Worm (Caenorhabditis elegans) whole organism, young adult: Measurements from ENCODE around the gene his-62.

ENCODE experiments used
- C06A6.2 ChIP-seq: fragments of 200-800 bp; sonication (Bioruptor generic); conservative IDR thresholded peaks from 2 replicates; pipeline ENCODE4 v1.3.6; 2022; ENCODE audit warnings: missing genetic modification characterization, missing compliant biosample characterization
- F22D6.2 ChIP-seq: sonication (generic microtip); optimal IDR thresholded peaks from 2 replicates; lab custom pipeline; 2016; ENCODE audit warnings: mild to moderate bottlenecking, missing genetic modification characterization, missing compliant biosample characterization
- F23B12.7 ChIP-seq: sonication (generic microtip); optimal IDR thresholded peaks from 2 replicates; lab custom pipeline; 2017; ENCODE audit warnings: missing genetic modification characterization, mild to moderate bottlenecking, missing compliant biosample characterization, antibody characterized with exemption, moderate library complexity; ENCODE audit not compliant: insufficient read depth
- F37B4.10 ChIP-seq: fragments of 200-800 bp; sonication (Bioruptor generic); IDR thresholded peaks from 2 replicates; pipeline ENCODE4 v1.3.6; 2022; ENCODE audit warnings: missing genetic modification characterization, missing compliant biosample characterization
- F49E8.2 ChIP-seq: sonication (generic microtip); optimal IDR thresholded peaks from 3 replicates; lab custom pipeline; 2017; ENCODE audit warnings: missing genetic modification characterization, mild to moderate bottlenecking, missing compliant biosample characterization, antibody characterized with exemption, moderate library complexity; ENCODE audit not compliant: insufficient read depth
- F52B5.7 ChIP-seq: sonication (generic microtip); optimal IDR thresholded peaks from 2 replicates; lab custom pipeline; 2016; ENCODE audit warnings: mild to moderate bottlenecking, missing genetic modification characterization, missing compliant biosample characterization
- F57C9.4 ChIP-seq: sonication (generic microtip); optimal IDR thresholded peaks from 2 replicates; lab custom pipeline; 2017; ENCODE audit warnings: mild to moderate bottlenecking, missing genetic modification characterization, missing compliant biosample characterization
- K12H6.12 ChIP-seq: fragments of 200-800 bp; sonication (Bioruptor generic); optimal IDR thresholded peaks from 2 replicates; lab custom pipeline; 2018; ENCODE audit warnings: mild to moderate bottlenecking, missing genetic modification characterization, missing compliant biosample characterization
- T26A5.8 ChIP-seq: sonication (generic microtip); optimal IDR thresholded peaks from 2 replicates; lab custom pipeline; 2016; ENCODE audit warnings: missing genetic modification characterization, missing compliant biosample characterization
- Y53F4B.3 ChIP-seq: fragments of 200-800 bp; sonication (Bioruptor generic); IDR thresholded peaks from 2 replicates; pipeline ENCODE4 v1.3.6; 2022; ENCODE audit warnings: missing genetic modification reagents, missing genetic modification characterization, missing compliant biosample characterization
- Y56A3A.18 ChIP-seq: fragments of 200-800 bp; sonication (Bioruptor generic); IDR thresholded peaks from 2 replicates; pipeline ENCODE4 v1.3.6; 2022; ENCODE audit warnings: missing genetic modification reagents, missing genetic modification characterization, missing compliant biosample characterization
- Y79H2A.3 ChIP-seq: fragments of 200-800 bp; sonication (Bioruptor generic); conservative IDR thresholded peaks from 2 replicates; pipeline ENCODE4 v1.3.6; 2022; ENCODE audit warnings: missing genetic modification reagents, missing genetic modification characterization, missing compliant biosample characterization
- Y95B8A.8 ChIP-seq: fragments of 200-800 bp; sonication (Bioruptor generic); IDR thresholded peaks from 2 replicates; pipeline ENCODE4 v1.3.6; 2022; ENCODE audit warnings: missing genetic modification reagents, missing genetic modification characterization, missing compliant biosample characterization
- ZK185.1 ChIP-seq: sonication (generic microtip); optimal IDR thresholded peaks from 2 replicates; lab custom pipeline; 2016; ENCODE audit warnings: mild to moderate bottlenecking, missing genetic modification characterization, missing compliant biosample characterization; ENCODE audit not compliant: poor library complexity, severe bottlenecking
- akir-1 ChIP-seq: fragments of 200-800 bp; sonication (Bioruptor generic); optimal IDR thresholded peaks from 2 replicates; lab custom pipeline; 2018; ENCODE audit warnings: mild to moderate bottlenecking, missing genetic modification characterization, moderate library complexity, missing compliant biosample characterization
- ama-1 ChIP-seq, 3 experiments: fragments of 150-350 bp in 1 of 3; sonication (generic microtip) in 2 of 3; optimal IDR thresholded peaks; 2 replicates each; lab custom pipeline; 2014 to 2018; ENCODE audit warnings: missing biosample characterization in 2 of 3, missing genetic modification characterization in 2 of 3, missing genetic modification reagents in 2 of 3
- attf-5 ChIP-seq: fragments of 200-800 bp; sonication (Bioruptor generic); optimal IDR thresholded peaks from 2 replicates; lab custom pipeline; 2018; ENCODE audit warnings: mild to moderate bottlenecking, missing genetic modification characterization, missing compliant biosample characterization
- bed-2 ChIP-seq: fragments of 200-800 bp; sonication (Bioruptor generic); IDR thresholded peaks from 2 replicates; pipeline ENCODE4 v1.3.6; 2022; ENCODE audit warnings: missing genetic modification reagents, missing genetic modification characterization, missing compliant biosample characterization
- ccch-3 ChIP-seq: fragments of 200-800 bp; sonication (Bioruptor generic); optimal IDR thresholded peaks from 2 replicates; lab custom pipeline; 2018; ENCODE audit warnings: mild to moderate bottlenecking, missing genetic modification characterization, missing compliant biosample characterization
- ceh-27 ChIP-seq: fragments of 200-800 bp; sonication (Bioruptor generic); optimal IDR thresholded peaks from 2 replicates; lab custom pipeline; 2018; ENCODE audit warnings: mild to moderate bottlenecking, missing genetic modification characterization, moderate library complexity, missing compliant biosample characterization
- ceh-40 ChIP-seq: fragments of 200-800 bp; sonication (Bioruptor generic); IDR thresholded peaks from 2 replicates; pipeline ENCODE4 v1.3.6; 2022; ENCODE audit warnings: missing genetic modification characterization, missing compliant biosample characterization
- chd-7 ChIP-seq: sonication (generic microtip); optimal IDR thresholded peaks from 2 replicates; lab custom pipeline; 2016; ENCODE audit warnings: mild to moderate bottlenecking, missing genetic modification characterization, moderate library complexity, missing compliant biosample characterization
- egrh-3 ChIP-seq: fragments of 200-800 bp; sonication (Bioruptor generic); IDR thresholded peaks from 2 replicates; pipeline ENCODE4 v1.3.6; 2022; ENCODE audit warnings: missing genetic modification reagents, missing genetic modification characterization, missing compliant biosample characterization
- ets-4 ChIP-seq: fragments of 200-800 bp; sonication (Bioruptor generic); optimal IDR thresholded peaks from 2 replicates; lab custom pipeline; 2018; ENCODE audit warnings: mild to moderate bottlenecking, missing genetic modification characterization, missing compliant biosample characterization
- him-1 ChIP-seq: sonication (generic microtip); optimal IDR thresholded peaks from 2 replicates; lab custom pipeline; 2016; ENCODE audit warnings: missing genotype, missing genetic modification reagents, missing genetic modification characterization, missing compliant biosample characterization
- hrde-1 ChIP-seq: sonication (generic microtip); optimal IDR thresholded peaks from 2 replicates; lab custom pipeline; 2016; ENCODE audit warnings: missing genetic modification characterization, mild to moderate bottlenecking, missing compliant biosample characterization, moderate library complexity, missing genotype, missing genetic modification reagents, borderline replicate concordance
- hsf-1 ChIP-seq: fragments of 200-800 bp; sonication (Bioruptor generic); IDR thresholded peaks from 2 replicates; pipeline ENCODE4 v1.3.6; 2022; ENCODE audit warnings: missing genetic modification reagents, missing genetic modification characterization, missing compliant biosample characterization
- lag-1 ChIP-seq: fragments of 200-800 bp; sonication (Bioruptor generic); IDR thresholded peaks from 2 replicates; pipeline ENCODE4 v1.3.6; 2022; ENCODE audit warnings: missing genetic modification reagents, missing genetic modification characterization, missing compliant biosample characterization
- let-526 ChIP-seq: fragments of 200-800 bp; sonication (Bioruptor generic); IDR thresholded peaks from 2 replicates; pipeline ENCODE4 v1.3.6; 2022; ENCODE audit warnings: missing genetic modification reagents, missing genetic modification characterization, missing compliant biosample characterization
- let-607 ChIP-seq, 2 experiments: fragments of 200-800 bp in 1 of 2; sonication (Bioruptor generic) in 1 of 2; sonication (generic microtip) in 1 of 2; optimal IDR thresholded peaks; 2 replicates each; lab custom pipeline; 2016 to 2018; ENCODE audit warnings: mild to moderate bottlenecking in 2 of 2, missing compliant biosample characterization in 2 of 2, missing genetic modification characterization in 2 of 2, moderate library complexity in 2 of 2, missing genotype in 1 of 2
- lin-26 ChIP-seq: fragments of 200-800 bp; sonication (Bioruptor generic); IDR thresholded peaks from 2 replicates; pipeline ENCODE4 v1.3.6; 2022; ENCODE audit warnings: missing genetic modification reagents, missing genetic modification characterization, missing compliant biosample characterization
- madf-10 ChIP-seq: sonication (generic microtip); optimal IDR thresholded peaks from 2 replicates; lab custom pipeline; 2016; ENCODE audit warnings: mild to moderate bottlenecking, missing genetic modification characterization, missing compliant biosample characterization
- nfyb-1 ChIP-seq: fragments of 200-800 bp; sonication (Bioruptor generic); IDR thresholded peaks from 2 replicates; pipeline ENCODE4 v1.3.6; 2022; ENCODE audit warnings: missing genetic modification reagents, missing genetic modification characterization, missing compliant biosample characterization
- nhr-179 ChIP-seq: sonication (generic microtip); optimal IDR thresholded peaks from 2 replicates; lab custom pipeline; 2016; ENCODE audit warnings: mild to moderate bottlenecking, missing genetic modification characterization, missing compliant biosample characterization
- nhr-80 ChIP-seq: sonication (generic microtip); optimal IDR thresholded peaks from 2 replicates; lab custom pipeline; 2016; ENCODE audit warnings: missing genetic modification characterization, missing compliant biosample characterization
- rec-8 ChIP-seq, 2 experiments: sonication (generic microtip); optimal IDR thresholded peaks; 2 replicates each; lab custom pipeline; 2016; ENCODE audit warnings: mild to moderate bottlenecking in 2 of 2, missing genetic modification characterization in 2 of 2, missing genetic modification reagents in 2 of 2, missing genotype in 2 of 2, missing biosample characterization in 1 of 2, missing compliant biosample characterization in 1 of 2, moderate library complexity in 1 of 2
- repo-1 ChIP-seq: sonication (generic microtip); optimal IDR thresholded peaks from 2 replicates; lab custom pipeline; 2017; ENCODE audit warnings: mild to moderate bottlenecking, missing genetic modification characterization, missing compliant biosample characterization
- sdz-38 ChIP-seq: sonication (generic microtip); optimal IDR thresholded peaks from 2 replicates; lab custom pipeline; 2016; ENCODE audit warnings: missing genotype, missing genetic modification characterization, missing compliant biosample characterization
- tbx-9 ChIP-seq: sonication (generic microtip); optimal IDR thresholded peaks from 2 replicates; lab custom pipeline; 2016; ENCODE audit warnings: borderline replicate concordance, missing genetic modification characterization, inconsistent platforms, missing compliant biosample characterization
- unc-130 ChIP-seq: sonication (generic microtip); optimal IDR thresholded peaks from 2 replicates; lab custom pipeline; 2016; ENCODE audit warnings: missing genetic modification reagents, missing genetic modification characterization, missing compliant biosample characterization
- xnd-1 ChIP-seq: sonication (generic microtip); optimal IDR thresholded peaks from 2 replicates; lab custom pipeline; 2016; ENCODE audit warnings: missing genotype, missing genetic modification reagents, missing genetic modification characterization, missing compliant biosample characterization
- zim-3 ChIP-seq: sonication (generic microtip); optimal IDR thresholded peaks from 2 replicates; lab custom pipeline; 2017; ENCODE audit warnings: mild to moderate bottlenecking, missing genetic modification characterization, moderate library complexity, missing compliant biosample characterization
- ztf-28 ChIP-seq: fragments of 200-800 bp; sonication (Bioruptor generic); IDR thresholded peaks from 2 replicates; pipeline ENCODE4 v1.3.6; 2022; ENCODE audit warnings: missing genetic modification reagents, missing genetic modification characterization, missing compliant biosample characterization

The his-62 gene

ce11 chrIV:7491464-7491863 lies 5.1 kb downstream of the his-62 start, which contains the start of gene F55G1.1:
F55G1.1 (plus strand) TSS chrIV:7491764.
- TF ChIP-seq Y95B8A.8 (GFP tag; lab: Robert Waterston, UW) (no peak), attf-5 (GFP tag; lab: Kevin White, UChicago) (no peak), ama-1 (optimal IDR thresholded peaks at IDR 0.05; lab: Kevin White, UChicago) (no peak), ama-1 (GFP tag; optimal IDR thresholded peaks at IDR 0.05; lab: Kevin White, UChicago) (no peak), nfyb-1 (GFP tag; lab: Robert Waterston, UW) (no peak), bed-2 (no peak), ZK185.1 (tag; lab: Kevin White, UChicago) (no peak), tbx-9 (tag; lab: Kevin White, UChicago) (no peak), madf-10 (tag; lab: Kevin White, UChicago) (no peak), Y79H2A.3 (GFP tag; lab: Robert Waterston, UW) (no peak), ztf-28 (GFP tag; lab: Robert Waterston, UW) (no peak), unc-130 (GFP tag; lab: Kevin White, UChicago) (no peak), F37B4.10 (no peak), C06A6.2 (GFP tag; lab: Robert Waterston, UW) (no peak), zim-3 (tag; lab: Kevin White, UChicago) (no peak), T26A5.8 (no peak)
- TF ChIP-seq, all 124 proteins: peak for 0

ce11 chrIV:7497205-7497604 lies 10.9 kb downstream of the his-62 start:
- TF ChIP-seq ccch-3 (GFP tag; lab: Kevin White, UChicago) (no peak), nhr-80 (tag; lab: Kevin White, UChicago) (peak; percentile 86)

ce11 chrIV:7497750-7498149 lies 11.4 kb downstream of the his-62 start, which contains the start of gene egas-4:
egas-4 (minus strand) TSS chrIV:7497850.
- TF ChIP-seq let-526 (GFP tag; lab: Robert Waterston, UW) = no peak
- no peak for TF ChIP-seq bed-2
- no peak for TF ChIP-seq Y95B8A.8 (GFP tag; lab: Robert Waterston, UW)
- TF ChIP-seq tbx-9 (tag; lab: Kevin White, UChicago) = no peak
- TF ChIP-seq zim-3 (tag; lab: Kevin White, UChicago) = no peak
- TF ChIP-seq him-1 (tag; lab: Kevin White, UChicago) = no peak

- TF ChIP-seq F49E8.2 (no peak), xnd-1 (tag; lab: Kevin White, UChicago) (no peak), hrde-1 (tag; lab: Kevin White, UChicago) (no peak), K12H6.12 (tag; lab: Kevin White, UChicago) (no peak), Y56A3A.18 (no peak), lag-1 (no peak), ets-4 (GFP tag; lab: Kevin White, UChicago) (no peak), repo-1 (no peak), rec-8 (tag; optimal IDR thresholded peaks at IDR 0.05; lab: Kevin White, UChicago) (peak in 1 of 2 experiments; percentile 12), egrh-3 (GFP tag; lab: Robert Waterston, UW) (no peak), let-607 (tag; optimal IDR thresholded peaks at IDR 0.05; lab: Kevin White, UChicago) (no peak), lin-26 (GFP tag; lab: Robert Waterston, UW) (peak; percentile 91), tbx-9 (tag; lab: Kevin White, UChicago) (no peak), sdz-38 (tag; lab: Kevin White, UChicago) (no peak), akir-1 (no peak), F52B5.7 (tag; lab: Kevin White, UChicago) (no peak), nhr-179 (no peak), ceh-40 (no peak), Y53F4B.3 (GFP tag; lab: Robert Waterston, UW) (no peak), ceh-27 (GFP tag; lab: Kevin White, UChicago) (no peak), F23B12.7 (no peak), chd-7 (tag; lab: Kevin White, UChicago) (no peak), F57C9.4 (tag; lab: Kevin White, UChicago) (no peak), hsf-1 (GFP tag; lab: Robert Waterston, UW) (no peak), F22D6.2 (tag; lab: Kevin White, UChicago) (no peak)
Observed at ce11 chrIV:7499302-7499701, 13.0 kb downstream of the his-62 start.
